Worm (Caenorhabditis elegans) whole organism, early embryonic: ENCODE measurements around the gene T19D2.13.

Source experiments
- B0310.2 ChIP-seq: sonication (generic microtip); optimal IDR thresholded peaks from 2 replicates; lab custom pipeline; 2016; ENCODE audit warnings: mild to moderate bottlenecking, missing genetic modification characterization, missing compliant biosample characterization
- F13C5.2 ChIP-seq: sonication (generic microtip); optimal IDR thresholded peaks from 2 replicates; lab custom pipeline; 2017; ENCODE audit warnings: mild to moderate bottlenecking, missing genetic modification characterization, inconsistent platforms, missing compliant biosample characterization
- aly-1 ChIP-seq: sonication (generic microtip); optimal IDR thresholded peaks from 2 replicates; lab custom pipeline; 2016; ENCODE audit warnings: missing genetic modification characterization, missing compliant biosample characterization
- ama-1 ChIP-seq: fragments of 150-350 bp; optimal IDR thresholded peaks from 2 replicates; lab custom pipeline; 2014
- ceh-13 ChIP-seq: fragments of 200-800 bp; sonication (Bioruptor generic); optimal IDR thresholded peaks from 2 replicates; lab custom pipeline; 2018; ENCODE audit warnings: mild to moderate bottlenecking, missing genetic modification characterization, missing compliant biosample characterization
- ceh-36 ChIP-seq: sonication (generic microtip); optimal IDR thresholded peaks from 2 replicates; lab custom pipeline; 2016; ENCODE audit warnings: missing genetic modification characterization, inconsistent platforms, missing compliant biosample characterization
- ets-7 ChIP-seq: sonication (generic microtip); optimal IDR thresholded peaks from 2 replicates; lab custom pipeline; 2016; ENCODE audit warnings: missing genotype, missing genetic modification characterization, missing compliant biosample characterization
- flt-1 ChIP-seq: fragments of 200-800 bp; sonication (Bioruptor generic); IDR thresholded peaks from 2 replicates; pipeline ENCODE4 v1.3.6; 2022; ENCODE audit warnings: missing genetic modification characterization, missing compliant biosample characterization
- hmbx-1 ChIP-seq: sonication (generic microtip); optimal IDR thresholded peaks from 2 replicates; lab custom pipeline; 2016; ENCODE audit warnings: mild to moderate bottlenecking, missing genetic modification characterization, missing compliant biosample characterization
- hmg-4 ChIP-seq: fragments of 200-800 bp; sonication (Bioruptor generic); optimal IDR thresholded peaks from 2 replicates; lab custom pipeline; 2018; ENCODE audit warnings: mild to moderate bottlenecking, missing genetic modification characterization, missing compliant biosample characterization
- hnd-1 ChIP-seq: sonication (generic microtip); optimal IDR thresholded peaks from 2 replicates; lab custom pipeline; 2016; ENCODE audit warnings: missing genetic modification characterization, missing compliant biosample characterization
- pes-1 ChIP-seq: fragments of 200-800 bp; sonication (Bioruptor generic); IDR thresholded peaks from 2 replicates; pipeline ENCODE4 v1.3.6; 2022; ENCODE audit warnings: missing genetic modification reagents, missing genetic modification characterization, missing compliant biosample characterization
- scrt-1 ChIP-seq: fragments of 200-800 bp; sonication (Bioruptor generic); IDR thresholded peaks from 2 replicates; pipeline ENCODE4 v1.3.6; 2022; ENCODE audit warnings: missing genetic modification characterization, missing compliant biosample characterization
- sea-1 ChIP-seq: fragments of 200-800 bp; sonication (Bioruptor generic); conservative IDR thresholded peaks from 2 replicates; pipeline ENCODE4 v1.3.6; 2022; ENCODE audit warnings: missing genetic modification characterization, missing compliant biosample characterization
- tbx-11 ChIP-seq: fragments of 200-800 bp; sonication (Bioruptor generic); IDR thresholded peaks from 2 replicates; pipeline ENCODE4 v1.3.6; 2022; ENCODE audit warnings: missing genetic modification characterization, missing compliant biosample characterization
- tbx-37 ChIP-seq: fragments of 200-800 bp; sonication (Bioruptor generic); conservative IDR thresholded peaks from 2 replicates; pipeline ENCODE4 v1.3.6; 2022; ENCODE audit warnings: missing genetic modification reagents, missing genetic modification characterization, missing compliant biosample characterization
- tra-4 ChIP-seq: sonication (generic microtip); optimal IDR thresholded peaks from 2 replicates; lab custom pipeline; 2017; ENCODE audit warnings: missing genetic modification characterization, missing compliant biosample characterization

The T19D2.13 gene

DNA sequence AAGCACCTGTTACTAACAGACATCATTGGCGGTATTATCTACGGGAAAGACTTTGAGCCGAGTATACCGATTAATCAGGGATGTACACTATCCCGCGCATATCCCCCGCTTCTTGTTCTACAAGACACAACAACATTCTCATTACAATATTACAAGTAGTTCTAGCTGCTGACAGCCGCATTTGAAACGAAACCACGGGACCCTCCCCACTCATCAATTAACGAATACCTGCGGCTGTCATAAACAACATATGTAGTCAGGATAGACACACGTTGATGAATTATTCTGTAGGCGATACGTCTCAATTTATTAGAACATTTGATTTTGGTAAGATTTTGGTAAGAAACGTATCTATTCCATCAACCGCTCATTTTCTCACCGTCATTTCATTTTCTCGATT lies 34.6 kb upstream of the T19D2.13 start:
- no peak for TF ChIP-seq hmbx-1

DNA sequence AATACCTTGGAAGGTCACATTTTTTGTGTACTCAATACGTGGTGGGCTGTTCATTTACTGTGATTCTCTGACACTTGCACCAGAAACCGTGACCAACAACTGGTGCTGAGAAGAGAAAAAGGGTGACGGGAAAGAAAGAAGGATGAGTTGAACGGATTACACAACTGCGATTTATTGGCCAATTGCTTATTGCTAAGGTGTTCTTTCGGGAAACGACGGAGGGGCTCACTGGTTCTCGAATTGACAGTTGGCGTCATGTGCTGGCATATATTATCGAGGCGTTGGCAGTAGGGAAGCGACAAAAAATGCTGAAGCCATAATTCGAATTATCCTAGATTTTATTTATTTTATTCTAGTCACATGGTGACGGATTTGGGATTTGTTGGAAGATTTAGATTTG lies 32.0 kb upstream of the T19D2.13 start:
- TF ChIP-seq ceh-13 (GFP tag; lab: Kevin White, UChicago) = no peak
- no peak for TF ChIP-seq aly-1 (tag; lab: Kevin White, UChicago)
- TF ChIP-seq B0310.2 (tag; lab: Kevin White, UChicago) = no peak
- TF ChIP-seq flt-1 (GFP tag; lab: Robert Waterston, UW) = no peak
- no peak for TF ChIP-seq tra-4 (tag; lab: Kevin White, UChicago)
- no peak for TF ChIP-seq ets-7
- no peak for TF ChIP-seq sea-1
- TF ChIP-seq hnd-1 = no peak

DNA sequence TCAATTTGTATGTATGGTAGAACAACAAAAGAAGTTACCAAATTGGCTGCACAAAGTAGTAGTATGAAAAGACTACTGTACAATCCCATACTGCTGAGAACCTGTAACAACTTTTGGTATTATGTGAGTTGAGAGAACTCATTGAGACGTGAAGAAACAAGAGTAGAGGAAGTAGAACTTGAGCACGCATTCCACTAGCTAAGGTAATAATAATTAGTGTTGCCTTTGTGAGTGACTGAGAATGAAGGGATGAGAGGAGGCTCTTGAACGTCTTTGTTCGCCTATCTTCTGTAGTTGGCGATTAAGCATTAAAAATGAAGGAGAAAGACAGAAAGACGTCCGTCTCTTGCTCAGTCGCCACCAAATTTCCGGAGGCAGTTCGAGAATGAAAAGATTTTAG lies 31.4 kb upstream of the T19D2.13 start, which contains the start of gene C16B8.4:
C16B8.4 (minus strand) TSS at position 101 of the 400 bp plus-strand sequence.
- no peak for TF ChIP-seq ceh-36 (tag; lab: Kevin White, UChicago)
- no peak for TF ChIP-seq hnd-1
- TF ChIP-seq F13C5.2 (tag; lab: Kevin White, UChicago) = no peak
- no peak for TF ChIP-seq aly-1 (tag; lab: Kevin White, UChicago)
- TF ChIP-seq flt-1 (GFP tag; lab: Robert Waterston, UW) = no peak
- TF ChIP-seq B0310.2 (tag; lab: Kevin White, UChicago) = no peak
- TF ChIP-seq sea-1 = no peak
- no peak for TF ChIP-seq tra-4 (tag; lab: Kevin White, UChicago)
- TF ChIP-seq tbx-11 (GFP tag; lab: Robert Waterston, UW) = no peak
- no peak for TF ChIP-seq ama-1 (lab: Kevin White, UChicago)
- no peak for TF ChIP-seq ets-7
- TF ChIP-seq hmbx-1 = no peak
- no peak for TF ChIP-seq hmg-4
- no peak for TF ChIP-seq tbx-37 (GFP tag; lab: Robert Waterston, UW)
- no peak for TF ChIP-seq ceh-13 (GFP tag; lab: Kevin White, UChicago)
- TF ChIP-seq scrt-1 (GFP tag; lab: Robert Waterston, UW) = no peak
- TF ChIP-seq pes-1 (GFP tag; lab: Robert Waterston, UW) = no peak

DNA sequence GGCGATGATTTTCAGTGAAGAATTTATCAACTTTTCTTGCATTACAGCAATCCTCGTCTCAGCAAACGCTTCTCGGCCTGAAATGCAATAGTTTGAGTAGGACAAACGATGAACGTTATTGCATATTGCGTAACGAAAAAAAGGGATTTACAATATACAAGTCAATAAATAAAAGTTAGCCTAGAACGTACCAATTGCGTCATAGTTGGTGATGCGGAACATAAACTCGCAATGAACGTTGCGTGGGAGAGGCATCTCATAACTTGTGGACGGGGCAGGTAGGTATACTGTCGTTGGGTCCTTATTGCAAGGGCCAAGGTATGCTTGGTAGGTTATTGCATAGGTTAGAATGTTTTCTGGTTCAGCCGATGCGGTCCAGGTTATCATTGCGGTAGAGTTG lies 28.6 kb upstream of the T19D2.13 start:
- no peak for TF ChIP-seq tra-4 (tag; lab: Kevin White, UChicago)

DNA sequence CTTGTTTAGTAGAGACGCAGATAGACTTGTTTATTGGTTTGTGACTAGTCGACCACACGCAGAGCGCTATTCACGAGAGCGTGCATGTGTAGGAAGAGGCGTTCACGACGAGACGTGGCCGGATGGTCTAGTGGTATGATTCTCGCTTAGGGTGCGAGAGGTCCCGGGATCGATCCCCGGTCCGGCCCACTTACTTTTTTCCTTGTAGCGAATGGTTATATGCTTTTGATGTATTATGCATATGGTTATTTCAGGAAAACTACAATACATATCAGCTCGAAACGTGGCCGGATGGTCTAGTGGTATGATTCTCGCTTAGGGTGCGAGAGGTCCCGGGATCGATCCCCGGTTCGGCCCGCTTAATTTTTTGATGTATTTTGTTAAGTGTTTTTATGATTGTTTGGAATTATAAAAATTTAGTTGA lies 27.8 kb upstream of the T19D2.13 start:
- peak; percentile 96 for TF ChIP-seq flt-1 (GFP tag; lab: Robert Waterston, UW)
- peak; percentile 96 for TF ChIP-seq pes-1 (GFP tag; lab: Robert Waterston, UW)
- TF ChIP-seq hmg-4 = peak; percentile 97
- TF ChIP-seq hnd-1 = peak; percentile 80
- TF ChIP-seq ama-1 (lab: Kevin White, UChicago) = peak; percentile 72
- TF ChIP-seq ets-7 = peak; percentile 85
- peak; percentile 71 for TF ChIP-seq tra-4 (tag; lab: Kevin White, UChicago)
- TF ChIP-seq F13C5.2 (tag; lab: Kevin White, UChicago) = peak; percentile 95
- peak; percentile 90 for TF ChIP-seq ceh-36 (tag; lab: Kevin White, UChicago)
- TF ChIP-seq aly-1 (tag; lab: Kevin White, UChicago) = peak; percentile 92
- peak; percentile 77 for TF ChIP-seq hmbx-1
- TF ChIP-seq scrt-1 (GFP tag; lab: Robert Waterston, UW) = peak; percentile 90
- peak; percentile 94 for TF ChIP-seq sea-1
- TF ChIP-seq tbx-11 (GFP tag; lab: Robert Waterston, UW) = peak; percentile 96
- TF ChIP-seq tbx-37 (GFP tag; lab: Robert Waterston, UW) = peak; percentile 89
- peak; percentile 83 for TF ChIP-seq B0310.2 (tag; lab: Kevin White, UChicago)
- TF ChIP-seq ceh-13 (GFP tag; lab: Kevin White, UChicago) = peak; percentile 69

DNA sequence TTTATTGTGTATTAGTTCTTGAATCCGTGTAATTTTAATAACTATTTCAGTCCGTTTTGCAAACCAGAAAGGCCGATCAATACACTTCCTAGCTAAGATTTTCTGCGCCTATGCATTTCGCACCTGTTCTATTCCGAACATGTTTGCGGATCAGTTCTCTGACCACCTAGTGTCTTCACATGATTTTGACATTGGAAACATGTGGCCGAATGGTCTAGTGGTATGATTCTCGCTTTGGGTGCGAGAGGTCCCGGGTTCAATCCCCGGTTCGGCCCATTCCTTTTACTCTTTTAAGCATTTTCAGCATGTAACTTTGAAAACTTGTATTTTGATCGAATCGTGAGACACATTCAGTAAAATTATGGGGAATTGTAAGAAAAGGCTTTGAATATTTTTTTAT lies 27.2 kb upstream of the T19D2.13 start:
- TF ChIP-seq flt-1 (GFP tag; lab: Robert Waterston, UW) = peak; percentile 81
- TF ChIP-seq ceh-13 (GFP tag; lab: Kevin White, UChicago) = peak; percentile 31
- TF ChIP-seq hnd-1 = no peak
- peak; percentile 56 for TF ChIP-seq ceh-36 (tag; lab: Kevin White, UChicago)
- no peak for TF ChIP-seq ama-1 (lab: Kevin White, UChicago)
- peak; percentile 84 for TF ChIP-seq scrt-1 (GFP tag; lab: Robert Waterston, UW)
- no peak for TF ChIP-seq hmbx-1
- TF ChIP-seq B0310.2 (tag; lab: Kevin White, UChicago) = no peak
- peak; percentile 87 for TF ChIP-seq pes-1 (GFP tag; lab: Robert Waterston, UW)
- TF ChIP-seq F13C5.2 (tag; lab: Kevin White, UChicago) = no peak
- no peak for TF ChIP-seq aly-1 (tag; lab: Kevin White, UChicago)
- peak; percentile 80 for TF ChIP-seq tbx-11 (GFP tag; lab: Robert Waterston, UW)
- TF ChIP-seq hmg-4 = no peak
- no peak for TF ChIP-seq tra-4 (tag; lab: Kevin White, UChicago)
- no peak for TF ChIP-seq ets-7
- peak; percentile 84 for TF ChIP-seq tbx-37 (GFP tag; lab: Robert Waterston, UW)
- TF ChIP-seq sea-1 = peak; percentile 80

DNA sequence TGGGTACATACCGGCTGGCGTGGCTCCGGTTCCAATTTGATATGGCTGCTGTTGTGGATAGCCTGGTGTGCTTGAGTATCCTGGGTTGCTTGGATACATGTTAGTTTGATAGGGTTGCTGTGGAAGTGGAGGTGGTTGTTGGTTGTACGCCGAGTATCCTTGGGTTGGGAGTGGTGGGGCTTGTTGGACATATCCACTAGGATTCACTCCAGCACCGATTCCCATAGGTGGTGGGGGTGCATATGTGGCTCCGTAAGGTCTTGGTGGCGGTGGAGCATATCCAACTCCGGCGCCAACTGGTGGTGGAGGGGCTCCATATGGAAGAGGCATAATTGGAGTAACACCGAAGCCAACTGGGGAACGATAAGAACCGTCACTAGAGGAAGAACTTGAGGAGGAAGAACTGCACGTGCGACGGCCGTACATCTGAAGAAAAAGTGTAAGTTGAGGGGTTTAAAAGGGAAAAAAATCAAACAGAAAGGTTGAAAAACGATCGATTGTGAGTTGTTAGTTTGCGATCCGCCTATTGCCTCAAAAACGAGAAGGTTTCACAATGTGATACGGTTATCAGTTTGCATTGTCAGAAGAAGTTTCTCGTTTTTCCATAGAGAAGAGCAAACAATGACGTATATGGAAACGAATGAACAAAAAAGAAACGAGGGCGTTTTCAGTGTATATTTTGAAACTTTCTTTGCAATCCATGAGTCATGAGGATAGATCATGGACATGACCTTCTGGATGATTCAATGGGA lies 26.2 kb upstream of the T19D2.13 start, which contains the start of gene C16B8.3:
C16B8.3 (minus strand) TSS at position 426 of the 752 bp plus-strand sequence.
- TF ChIP-seq tbx-37 (GFP tag; lab: Robert Waterston, UW) = no peak

DNA sequence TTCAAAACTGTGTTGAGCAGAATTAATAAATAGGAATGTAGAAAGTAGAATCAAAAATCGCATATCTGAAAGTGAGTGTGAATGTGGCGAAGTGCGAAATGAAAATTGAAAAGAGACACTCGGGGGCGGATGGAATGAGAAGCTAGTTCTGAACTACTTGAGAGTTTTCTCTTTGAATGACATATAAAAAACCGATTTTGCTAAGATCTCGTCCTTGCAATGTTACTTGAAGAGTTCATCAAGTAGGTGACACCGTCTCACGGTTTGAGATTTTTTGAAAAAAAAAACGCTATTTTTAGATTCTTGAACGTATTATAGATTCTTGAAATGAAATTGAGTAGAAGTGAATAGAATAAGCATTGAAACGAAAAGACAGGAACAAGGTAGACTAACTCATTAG lies 24.2 kb upstream of the T19D2.13 start, which contains the start of gene C16B8.2:
C16B8.2 (minus strand) TSS at position 101 of the 400 bp plus-strand sequence.
- TF ChIP-seq scrt-1 (GFP tag; lab: Robert Waterston, UW) = no peak
- no peak for TF ChIP-seq hmg-4
- TF ChIP-seq ama-1 (lab: Kevin White, UChicago) = no peak
- no peak for TF ChIP-seq B0310.2 (tag; lab: Kevin White, UChicago)
- no peak for TF ChIP-seq flt-1 (GFP tag; lab: Robert Waterston, UW)
